Worm (Caenorhabditis elegans) whole organism, L1 larva: ENCODE data around the gene nsph-1.1.

Experiments used
- F16B12.6 ChIP-seq: fragments of 150-350 bp; optimal IDR thresholded peaks from 2 replicates; lab custom pipeline; 2014; ENCODE audit warnings: missing biosample characterization, missing genetic modification characterization
- alr-1 ChIP-seq: fragments of 200-800 bp; sonication (Bioruptor generic); optimal IDR thresholded peaks from 2 replicates; lab custom pipeline; 2018; ENCODE audit warnings: borderline replicate concordance, mild to moderate bottlenecking, missing genetic modification characterization, missing compliant biosample characterization
- blmp-1 ChIP-seq: fragments of 150-350 bp; optimal IDR thresholded peaks from 2 replicates; lab custom pipeline; 2014; ENCODE audit warnings: missing biosample characterization, missing genetic modification characterization
- ceh-8 ChIP-seq: fragments of 200-800 bp; sonication (Bioruptor generic); optimal IDR thresholded peaks from 2 replicates; lab custom pipeline; 2018; ENCODE audit warnings: mild to moderate bottlenecking, missing genetic modification characterization, moderate library complexity, missing compliant biosample characterization
- ceh-82 ChIP-seq, 3 experiments: fragments of 150-350 bp in 1 of 3; sonication (generic microtip) in 2 of 3; optimal IDR thresholded peaks; 2 replicates each; lab custom pipeline; 2014 to 2017; ENCODE audit warnings: missing biosample characterization in 3 of 3, missing genetic modification characterization in 3 of 3
- dpl-1 ChIP-seq, 3 experiments: fragments of 150-350 bp in 2 of 3; sonication (generic microtip) in 1 of 3; optimal IDR thresholded peaks; 2 replicates each; lab custom pipeline; 2014 to 2017; ENCODE audit warnings: missing biosample characterization in 3 of 3, missing genetic modification characterization in 3 of 3, missing genetic modification reagents in 3 of 3
- efl-1 ChIP-seq, 4 experiments: fragments of 150-350 bp; optimal IDR thresholded peaks in 3 of 4; peaks in 1 of 4; 1 replicate in 1 of 4; 2 replicates in 3 of 4; lab custom pipeline; 2014; ENCODE audit warnings: missing biosample characterization in 2 of 4, missing genetic modification characterization in 2 of 4, missing genetic modification reagents in 2 of 4
- egl-13 ChIP-seq: sonication (generic microtip); optimal IDR thresholded peaks from 2 replicates; lab custom pipeline; 2016; ENCODE audit warnings: missing genotype, missing genetic modification reagents, missing genetic modification characterization, missing compliant biosample characterization
- elt-3 ChIP-seq, 6 experiments: fragments of 150-350 bp in 1 of 6; sonication (generic microtip); optimal IDR thresholded peaks; 2 replicates each; lab custom pipeline; 2017 to 2018; ENCODE audit warnings: missing biosample characterization in 6 of 6, missing genetic modification characterization in 6 of 6, inconsistent platforms in 1 of 6
- ets-5 ChIP-seq: fragments of 200-800 bp; sonication (Bioruptor generic); IDR thresholded peaks from 2 replicates; pipeline ENCODE4 v1.3.6; 2022; ENCODE audit warnings: missing genetic modification characterization, missing compliant biosample characterization
- hlh-4 ChIP-seq: sonication (generic microtip); optimal IDR thresholded peaks from 2 replicates; lab custom pipeline; 2016; ENCODE audit warnings: mild to moderate bottlenecking, missing genetic modification characterization, missing compliant biosample characterization
- hpl-2 ChIP-seq: fragments of 150-350 bp; optimal IDR thresholded peaks from 2 replicates; lab custom pipeline; 2014; ENCODE audit warnings: missing biosample characterization, missing genetic modification reagents, missing genetic modification characterization
- irx-1 ChIP-seq: sonication (generic microtip); optimal IDR thresholded peaks from 2 replicates; lab custom pipeline; 2016; ENCODE audit warnings: missing genetic modification characterization, missing compliant biosample characterization
- isw-1 ChIP-seq: fragments of 200-800 bp; sonication (Bioruptor generic); IDR thresholded peaks from 2 replicates; pipeline ENCODE4 v1.3.6; 2022; ENCODE audit warnings: missing genetic modification characterization, missing compliant biosample characterization
- lin-39 ChIP-seq: fragments of 150-350 bp; optimal IDR thresholded peaks from 2 replicates; lab custom pipeline; 2014; ENCODE audit warnings: missing biosample characterization, missing genetic modification reagents, missing genetic modification characterization
- lir-3 ChIP-seq: sonication (generic microtip); optimal IDR thresholded peaks from 2 replicates; lab custom pipeline; 2016; ENCODE audit warnings: mild to moderate bottlenecking, missing genetic modification characterization, moderate library complexity, missing compliant biosample characterization; ENCODE audit not compliant: poor library complexity
- mab-9 ChIP-seq: fragments of 200-800 bp; sonication (Bioruptor generic); IDR thresholded peaks from 2 replicates; pipeline ENCODE4 v1.3.6; 2022; ENCODE audit warnings: missing genetic modification reagents, missing genetic modification characterization, missing compliant biosample characterization
- nhr-28 ChIP-seq: fragments of 150-350 bp; optimal IDR thresholded peaks from 2 replicates; lab custom pipeline; 2014; ENCODE audit warnings: missing biosample characterization, missing genetic modification characterization
- nhr-71 ChIP-seq: sonication (generic microtip); optimal IDR thresholded peaks from 2 replicates; lab custom pipeline; 2016; ENCODE audit warnings: mild to moderate bottlenecking, missing genetic modification characterization, moderate library complexity, missing compliant biosample characterization
- nhr-76 ChIP-seq: sonication (generic microtip); optimal IDR thresholded peaks from 2 replicates; lab custom pipeline; 2017; ENCODE audit warnings: missing biosample characterization, missing genetic modification characterization
- pag-3 ChIP-seq: sonication (generic microtip); optimal IDR thresholded peaks from 2 replicates; lab custom pipeline; 2017; ENCODE audit warnings: missing genetic modification characterization, mild to moderate bottlenecking, missing compliant biosample characterization, antibody characterized with exemption, borderline replicate concordance; ENCODE audit not compliant: insufficient read depth
- rnt-1 ChIP-seq: sonication (generic microtip); optimal IDR thresholded peaks from 2 replicates; lab custom pipeline; 2016; ENCODE audit warnings: mild to moderate bottlenecking, missing genetic modification characterization, moderate library complexity, missing compliant biosample characterization
- sptf-1 ChIP-seq: fragments of 150-350 bp; optimal IDR thresholded peaks from 2 replicates; lab custom pipeline; 2014; ENCODE audit warnings: missing biosample characterization, missing genetic modification characterization
- swsn-7 ChIP-seq: sonication (generic microtip); optimal IDR thresholded peaks from 2 replicates; lab custom pipeline; 2016; ENCODE audit warnings: missing genetic modification characterization, missing compliant biosample characterization
- tlp-1 ChIP-seq: fragments of 150-350 bp; optimal IDR thresholded peaks from 2 replicates; lab custom pipeline; 2014; ENCODE audit warnings: missing biosample characterization, missing genetic modification characterization
- unc-98 ChIP-seq: fragments of 200-800 bp; sonication (Bioruptor generic); IDR thresholded peaks from 2 replicates; pipeline ENCODE4 v1.3.6; 2022; ENCODE audit warnings: missing genetic modification characterization, missing compliant biosample characterization
- vab-15 ChIP-seq: sonication (generic microtip); optimal IDR thresholded peaks from 2 replicates; lab custom pipeline; 2017; ENCODE audit warnings: missing genotype, mild to moderate bottlenecking, missing genetic modification characterization, missing compliant biosample characterization
- zag-1 ChIP-seq: fragments of 150-350 bp; optimal IDR thresholded peaks from 2 replicates; lab custom pipeline; 2014; ENCODE audit warnings: missing biosample characterization, missing genetic modification characterization
- zip-4 ChIP-seq: fragments of 200-800 bp; sonication (Bioruptor generic); optimal IDR thresholded peaks from 2 replicates; lab custom pipeline; 2018; ENCODE audit warnings: mild to moderate bottlenecking, missing genetic modification characterization, moderate library complexity, missing compliant biosample characterization
- ztf-4 ChIP-seq: fragments of 150-350 bp; optimal IDR thresholded peaks from 2 replicates; lab custom pipeline; 2014; ENCODE audit warnings: missing biosample characterization, missing genetic modification characterization

The nsph-1.1 gene

ce11 chrII:8730960-8731693 lies 35.4 kb upstream of the nsph-1.1 start:
- TF ChIP-seq rnt-1 (tag; lab: Kevin White, UChicago) (no peak), lir-3 (no peak), alr-1 (tag; lab: Kevin White, UChicago) (no peak), unc-98 (GFP tag; lab: Robert Waterston, UW) (no peak), irx-1 (tag; lab: Kevin White, UChicago) (no peak), ceh-82 (tag; optimal IDR thresholded peaks at IDR 0.05; lab: Kevin White, UChicago) (no peak), mab-9 (GFP tag; lab: Robert Waterston, UW) (no peak), egl-13 (tag; lab: Kevin White, UChicago) (no peak), pag-3 (no peak), sptf-1 (no peak), dpl-1 (GFP tag; optimal IDR thresholded peaks at IDR 0.05; lab: Kevin White, UChicago) (no peak), blmp-1 (peak; percentile 96), efl-1 (optimal IDR thresholded peaks at IDR 0.05; lab: Kevin White, UChicago) (no peak), efl-1 (GFP tag; optimal IDR thresholded peaks at IDR 0.05 in 1 of 2; lab: Kevin White, UChicago) (peak in 1 of 2 experiments; percentile 27), elt-3 (tag; optimal IDR thresholded peaks at IDR 0.05; lab: Kevin White, UChicago) (peak in 1 of 6 experiments; percentile 87), ets-5 (GFP tag; lab: Robert Waterston, UW) (no peak), lin-39 (tag; lab: Kevin White, UChicago) (no peak), zag-1 (tag; lab: Kevin White, UChicago) (no peak), hpl-2 (GFP tag; lab: Kevin White, UChicago) (no peak), ceh-8 (no peak), nhr-76 (tag; lab: Kevin White, UChicago) (no peak)

ce11 chrII:8731736-8732229 lies 34.8 kb upstream of the nsph-1.1 start:
- TF ChIP-seq blmp-1 (peak; percentile 89), nhr-71 (tag; lab: Kevin White, UChicago) (no peak), vab-15 (tag; lab: Kevin White, UChicago) (no peak)

- no peak for TF ChIP-seq nhr-28
- peak; percentile 50 for TF ChIP-seq blmp-1
Observed at ce11 chrII:8732339-8733100, 34.1 kb upstream of the nsph-1.1 start, which contains the start of gene rol-6. TSS of gene rol-6 (plus strand) at chrII:8733050.

- TF ChIP-seq ceh-82 (tag; optimal IDR thresholded peaks at IDR 0.05; lab: Kevin White, UChicago) (no peak), ztf-4 (tag; lab: Kevin White, UChicago) (no peak), blmp-1 (no peak), F16B12.6 (tag; lab: Kevin White, UChicago) (no peak), alr-1 (tag; lab: Kevin White, UChicago) (no peak), swsn-7 (tag; lab: Kevin White, UChicago) (no peak), hlh-4 (tag; lab: Kevin White, UChicago) (no peak), isw-1 (GFP tag; lab: Robert Waterston, UW) (no peak), tlp-1 (tag; lab: Kevin White, UChicago) (no peak), zip-4 (GFP tag; lab: Kevin White, UChicago) (no peak), zag-1 (tag; lab: Kevin White, UChicago) (no peak)
Observed at ce11 chrII:8733627-8734026, 32.9 kb upstream of the nsph-1.1 start.

ce11 chrII:8737456-8737855 lies 29.1 kb upstream of the nsph-1.1 start, which contains the start of gene idpb-4:
TSS of gene idpb-4 (minus strand) at chrII:8737556.
- TF ChIP-seq pag-3 (no peak), efl-1 (optimal IDR thresholded peaks at IDR 0.05; lab: Kevin White, UChicago) (no peak), efl-1 (GFP tag; optimal IDR thresholded peaks at IDR 0.05 in 1 of 2; lab: Kevin White, UChicago) (peak in 1 of 2 experiments; percentile 24)
